Fruit fly (Drosophila melanogaster) whole organism, embryonic: Measurements from ENCODE around the gene CG7231.

ENCODE experiments used
- Asciz ChIP-seq: fragments of 200-800 bp; sonication (Bioruptor generic); optimal IDR thresholded peaks from 2 replicates; lab custom pipeline; 2017; ENCODE audit warnings: missing biosample characterization, mild to moderate bottlenecking, missing genetic modification characterization, missing genetic modification reagents
- BEAF-32 ChIP-seq: fragments of 200-800 bp; sonication (Bioruptor generic); optimal IDR thresholded peaks from 3 replicates; lab custom pipeline; 2017; ENCODE audit warnings: missing biosample characterization, missing genetic modification characterization, mild to moderate bottlenecking, moderate library complexity, missing genetic modification reagents
- Bgb ChIP-seq: fragments of 200-800 bp; sonication (Bioruptor generic); IDR thresholded peaks from 2 replicates; pipeline ENCODE4 v1.3.6; 2022; ENCODE audit warnings: missing biosample characterization, missing genetic modification characterization; ENCODE audit not compliant: partially characterized antibody
- CG10979 ChIP-seq: fragments of 200-800 bp; sonication (Bioruptor generic); optimal IDR thresholded peaks from 2 replicates; lab custom pipeline; 2018; ENCODE audit warnings: missing biosample characterization, mild to moderate bottlenecking, missing genetic modification characterization, moderate library complexity
- CG12659 ChIP-seq: fragments of 200-800 bp; sonication (Bioruptor generic); optimal IDR thresholded peaks from 3 replicates; lab custom pipeline; 2017; ENCODE audit warnings: mild to moderate bottlenecking, missing biosample characterization, missing genetic modification reagents, missing genetic modification characterization
- CG13287 ChIP-seq: fragments of 200-800 bp; sonication (Bioruptor generic); IDR thresholded peaks from 2 replicates; pipeline ENCODE4 v1.3.6; 2022; ENCODE audit warnings: missing biosample characterization, missing genetic modification characterization; ENCODE audit not compliant: partially characterized antibody
- CG16813 ChIP-seq: fragments of 200-800 bp; sonication (Bioruptor generic); IDR thresholded peaks from 3 replicates; pipeline ENCODE4 v1.3.6; 2022; ENCODE audit warnings: missing biosample characterization, missing genetic modification characterization; ENCODE audit not compliant: partially characterized antibody
- CG33213 ChIP-seq: fragments of 200-800 bp; sonication (Bioruptor generic); optimal IDR thresholded peaks from 3 replicates; lab custom pipeline; 2016; ENCODE audit warnings: missing biosample characterization, missing genetic modification characterization
- CG43689 ChIP-seq: fragments of 200-800 bp; sonication (Bioruptor generic); IDR thresholded peaks from 2 replicates; pipeline ENCODE4 v1.3.6; 2022; ENCODE audit warnings: missing biosample characterization, missing genetic modification characterization
- CG6254 ChIP-seq: fragments of 200-800 bp; sonication (Bioruptor generic); optimal IDR thresholded peaks from 3 replicates; lab custom pipeline; 2017; ENCODE audit warnings: mild to moderate bottlenecking, missing biosample characterization, missing genetic modification reagents, missing genetic modification characterization
- CG6791 ChIP-seq: fragments of 200-800 bp; sonication (Bioruptor generic); IDR thresholded peaks from 3 replicates; pipeline ENCODE4 v1.3.6; 2022; ENCODE audit warnings: missing biosample characterization, missing genetic modification characterization; ENCODE audit not compliant: partially characterized antibody
- CG8924 ChIP-seq: fragments of 200-800 bp; optimal IDR thresholded peaks from 3 replicates; lab custom pipeline; 2019; ENCODE audit warnings: missing biosample characterization, mild to moderate bottlenecking, missing genetic modification characterization, moderate library complexity
- Dll ChIP-seq: fragments of 200-800 bp; sonication (Bioruptor generic); IDR thresholded peaks from 4 replicates; pipeline ENCODE4 v1.3.6; 2022; ENCODE audit warnings: missing biosample characterization, missing genetic modification characterization; ENCODE audit not compliant: partially characterized antibody
- Doc3 ChIP-seq: fragments of 200-800 bp; sonication (Bioruptor generic); IDR thresholded peaks from 3 replicates; pipeline ENCODE4 v1.3.6; 2022; ENCODE audit warnings: missing biosample characterization, missing genetic modification characterization; ENCODE audit not compliant: partially characterized antibody
- Dp ChIP-seq: fragments of 200-800 bp; sonication (Bioruptor generic); optimal IDR thresholded peaks from 2 replicates; lab custom pipeline; 2018; ENCODE audit warnings: missing biosample characterization, mild to moderate bottlenecking, missing genetic modification characterization, moderate library complexity
- Dref ChIP-seq: fragments of 200-800 bp; sonication (Bioruptor generic); IDR thresholded peaks from 2 replicates; pipeline ENCODE4 v1.3.6; 2022; ENCODE audit warnings: missing biosample characterization, missing genetic modification characterization
- E2f2 ChIP-seq: fragments of 200-800 bp; sonication (Bioruptor generic); IDR thresholded peaks from 2 replicates; pipeline ENCODE4 v1.3.6; 2022; ENCODE audit warnings: missing biosample characterization, missing genetic modification characterization
- HLH3B ChIP-seq: fragments of 200-800 bp; sonication (Bioruptor generic); IDR thresholded peaks from 2 replicates; pipeline ENCODE4 v1.3.6; 2022; ENCODE audit warnings: missing biosample characterization, missing genetic modification characterization
- HLH4C ChIP-seq: fragments of 200-800 bp; sonication (Bioruptor generic); IDR thresholded peaks from 3 replicates; pipeline ENCODE4 v1.3.6; 2022; ENCODE audit warnings: missing biosample characterization, missing genetic modification characterization; ENCODE audit not compliant: partially characterized antibody
- Hmx ChIP-seq: fragments of 200-800 bp; sonication (Bioruptor generic); optimal IDR thresholded peaks from 2 replicates; lab custom pipeline; 2016; ENCODE audit warnings: missing biosample characterization, missing genetic modification characterization
- Kr ChIP-seq: fragments of 200-800 bp; sonication (Bioruptor generic); optimal IDR thresholded peaks from 2 replicates; lab custom pipeline; 2017; ENCODE audit warnings: missing biosample characterization, mild to moderate bottlenecking, missing genetic modification characterization
- MBD-R2 ChIP-seq: fragments of 200-800 bp; sonication (Bioruptor generic); IDR thresholded peaks from 2 replicates; pipeline ENCODE4 v1.3.6; 2022; ENCODE audit warnings: missing biosample characterization, missing genetic modification characterization
- Opbp ChIP-seq: fragments of 200-800 bp; sonication (Bioruptor generic); IDR thresholded peaks from 3 replicates; pipeline ENCODE4 v1.3.6; 2022; ENCODE audit warnings: missing biosample characterization, missing genetic modification characterization; ENCODE audit not compliant: partially characterized antibody
- Scr ChIP-seq: fragments of 200-800 bp; sonication (Bioruptor generic); IDR thresholded peaks from 2 replicates; pipeline ENCODE4 v1.3.6; 2022; ENCODE audit warnings: missing biosample characterization, missing genetic modification characterization; ENCODE audit not compliant: partially characterized antibody
- Side ChIP-seq: fragments of 200-800 bp; sonication (Bioruptor generic); optimal IDR thresholded peaks from 2 replicates; lab custom pipeline; 2016; ENCODE audit warnings: missing biosample characterization, missing genetic modification characterization
- Taf1 ChIP-seq: fragments of 200-800 bp; sonication (Bioruptor generic); IDR thresholded peaks from 2 replicates; pipeline ENCODE4 v1.3.6; 2022; ENCODE audit warnings: missing biosample characterization, missing genetic modification characterization
- al ChIP-seq: fragments of 200-800 bp; sonication (Bioruptor generic); IDR thresholded peaks from 2 replicates; pipeline ENCODE4 v1.3.6; 2022; ENCODE audit warnings: missing biosample characterization, missing genetic modification characterization
- amos ChIP-seq: fragments of 200-800 bp; sonication (Bioruptor generic); IDR thresholded peaks from 2 replicates; pipeline ENCODE4 v1.3.6; 2022; ENCODE audit warnings: missing biosample characterization, missing genetic modification characterization; ENCODE audit not compliant: partially characterized antibody
- bbx ChIP-seq: fragments of 200-800 bp; sonication (Bioruptor generic); IDR thresholded peaks from 2 replicates; pipeline ENCODE4 v1.3.6; 2022; ENCODE audit warnings: missing biosample characterization, missing genetic modification characterization; ENCODE audit not compliant: partially characterized antibody
- chinmo ChIP-seq: fragments of 200-800 bp; sonication (Bioruptor generic); IDR thresholded peaks from 4 replicates; pipeline ENCODE4 v1.3.6; 2022; ENCODE audit warnings: missing biosample characterization, missing genetic modification characterization; ENCODE audit not compliant: partially characterized antibody
- corto ChIP-seq: fragments of 200-800 bp; sonication (Bioruptor generic); optimal IDR thresholded peaks from 2 replicates; lab custom pipeline; 2016; ENCODE audit warnings: missing biosample characterization, mild to moderate bottlenecking, missing genetic modification characterization, moderate library complexity
- crp ChIP-seq, 2 experiments: fragments of 200-800 bp; sonication (Bioruptor generic); optimal IDR thresholded peaks; 2 replicates in 1 of 2; 3 replicates in 1 of 2; lab custom pipeline; 2017; ENCODE audit warnings: missing biosample characterization in 2 of 2, missing genetic modification characterization in 2 of 2, mild to moderate bottlenecking in 1 of 2, moderate library complexity in 1 of 2
- danr ChIP-seq: fragments of 200-800 bp; sonication (Bioruptor generic); IDR thresholded peaks from 2 replicates; pipeline ENCODE4 v1.3.6; 2022; ENCODE audit warnings: missing biosample characterization, missing genetic modification characterization
- emc ChIP-seq: fragments of 200-800 bp; sonication (Bioruptor generic); optimal IDR thresholded peaks from 2 replicates; lab custom pipeline; 2016; ENCODE audit warnings: missing biosample characterization, missing genetic modification characterization
- fd96Cb ChIP-seq: fragments of 200-800 bp; sonication (Bioruptor generic); optimal IDR thresholded peaks from 2 replicates; lab custom pipeline; 2018; ENCODE audit warnings: missing biosample characterization, mild to moderate bottlenecking, missing genetic modification characterization, moderate library complexity
- hbn ChIP-seq: fragments of 200-800 bp; sonication (Bioruptor generic); IDR thresholded peaks from 2 replicates; pipeline ENCODE4 v1.3.6; 2022; ENCODE audit warnings: missing biosample characterization, missing genetic modification characterization; ENCODE audit not compliant: partially characterized antibody
- lbe ChIP-seq: fragments of 200-800 bp; sonication (Bioruptor generic); optimal IDR thresholded peaks from 2 replicates; lab custom pipeline; 2016; ENCODE audit warnings: missing biosample characterization, mild to moderate bottlenecking, missing genetic modification characterization
- pzg ChIP-seq: fragments of 200-800 bp; sonication (Bioruptor generic); optimal IDR thresholded peaks from 3 replicates; lab custom pipeline; 2018; ENCODE audit warnings: missing biosample characterization, mild to moderate bottlenecking, missing genetic modification characterization, moderate library complexity
- sna ChIP-seq: fragments of 200-800 bp; sonication (Bioruptor generic); IDR thresholded peaks from 2 replicates; pipeline ENCODE4 v1.3.6; 2022; ENCODE audit warnings: missing biosample characterization, missing genetic modification characterization; ENCODE audit not compliant: partially characterized antibody
- ssp ChIP-seq: fragments of 200-800 bp; sonication (Bioruptor generic); IDR thresholded peaks from 2 replicates; pipeline ENCODE4 v1.3.6; 2022; ENCODE audit warnings: missing biosample characterization, missing genetic modification characterization
- stwl ChIP-seq: fragments of 200-800 bp; sonication (Bioruptor generic); optimal IDR thresholded peaks from 3 replicates; lab custom pipeline; 2018; ENCODE audit warnings: missing biosample characterization, mild to moderate bottlenecking, missing genetic modification characterization, moderate library complexity
- tx ChIP-seq: fragments of 200-800 bp; sonication (Bioruptor generic); optimal IDR thresholded peaks from 2 replicates; lab custom pipeline; 2016; ENCODE audit warnings: missing biosample characterization, missing genetic modification characterization
- vnd ChIP-seq: fragments of 200-800 bp; sonication (Bioruptor generic); IDR thresholded peaks from 3 replicates; pipeline ENCODE4 v1.3.6; 2022; ENCODE audit warnings: missing biosample characterization, missing genetic modification characterization; ENCODE audit not compliant: partially characterized antibody
- vvl ChIP-seq: fragments of 200-800 bp; sonication (Bioruptor generic); IDR thresholded peaks from 2 replicates; pipeline ENCODE4 v1.3.6; 2022; ENCODE audit warnings: missing biosample characterization, missing genetic modification characterization

Gene CG7231

dm6 chr2L:8001694-8002627 is 18.2 kb downstream of the CG7231 start (continued):
- TF ChIP-seq fd96Cb (peak; percentile 84), Asciz (GFP tag; lab: Kevin White, UChicago) (peak; percentile 87), ssp (peak; percentile 73), CG6254 (GFP tag; lab: Kevin White, UChicago) (peak; percentile 74), CG43689 (no peak), corto (GFP tag; lab: Kevin White, UChicago) (peak; percentile 40)

dm6 chr2L:8004072-8004471 is 20.3 kb downstream of the CG7231 start, which contains the start of gene Wwox:
Gene Wwox, minus strand, starts transcription at chr2L:8004286.
- peak; percentile 54; the same call in 1 of the 2 replicates for TF ChIP-seq Bgb (GFP tag; lab: Robert Waterston, UW)
- no peak for TF ChIP-seq Taf1 (GFP tag; lab: Robert Waterston, UW)
- no peak for TF ChIP-seq Hmx
- TF ChIP-seq vvl (GFP tag; lab: Robert Waterston, UW): no peak
- TF ChIP-seq CG6791 (GFP tag; lab: Robert Waterston, UW): peak; percentile 39; the same call in 2 of the 3 replicates
- TF ChIP-seq CG13287: peak; percentile 83
- TF ChIP-seq sna: peak; percentile 68
- TF ChIP-seq HLH3B (GFP tag; lab: Robert Waterston, UW): no peak
- peak; percentile 77 for TF ChIP-seq Dp (GFP tag; lab: Kevin White, UChicago)
- TF ChIP-seq BEAF-32 (GFP tag; lab: Kevin White, UChicago): peak; percentile 53
- peak; percentile 63; the same call in 1 of the 2 replicates for TF ChIP-seq bbx (GFP tag; lab: Robert Waterston, UW)
- TF ChIP-seq crp (GFP tag; optimal IDR thresholded peaks at IDR 0.05; lab: Kevin White, UChicago): peak in 1 of 2 experiments; percentile 81
- TF ChIP-seq Asciz (GFP tag; lab: Kevin White, UChicago): no peak
- no peak for TF ChIP-seq Kr (GFP tag; lab: Kevin White, UChicago)
- peak; percentile 87 for TF ChIP-seq chinmo (GFP tag; lab: Robert Waterston, UW)
- TF ChIP-seq Dll (GFP tag; lab: Robert Waterston, UW): peak; percentile 78
- no peak for TF ChIP-seq Side
- peak; percentile 63 for TF ChIP-seq Scr (GFP tag; lab: Robert Waterston, UW)
- TF ChIP-seq Opbp (GFP tag; lab: Robert Waterston, UW): peak; percentile 35; the same call in 2 of the 3 replicates
- no peak for TF ChIP-seq tx (GFP tag; lab: Kevin White, UChicago)
- no peak for TF ChIP-seq CG10979 (tag; lab: Kevin White, UChicago)
- TF ChIP-seq HLH4C: peak; percentile 69
- no peak for TF ChIP-seq emc (GFP tag; lab: Kevin White, UChicago)
- TF ChIP-seq CG33213: no peak
- TF ChIP-seq stwl (tag; lab: Kevin White, UChicago): peak; percentile 22
- TF ChIP-seq E2f2 (GFP tag; lab: Robert Waterston, UW): peak; percentile 82
- no peak for TF ChIP-seq CG8924
- no peak for TF ChIP-seq CG12659 (GFP tag; lab: Kevin White, UChicago)
- TF ChIP-seq MBD-R2: peak; percentile 20; the same call in 1 of the 2 replicates
- TF ChIP-seq vnd: peak; percentile 28; the same call in 1 of the 3 replicates
- peak; percentile 54 for TF ChIP-seq Dref (GFP tag; lab: Robert Waterston, UW)
- peak; percentile 50; the same call in 1 of the 2 replicates for TF ChIP-seq amos (GFP tag; lab: Robert Waterston, UW)
- peak; percentile 30 for TF ChIP-seq pzg
- TF ChIP-seq al (GFP tag; lab: Robert Waterston, UW): no peak
- TF ChIP-seq Doc3: peak; percentile 56; the same call in 2 of the 3 replicates
- peak; percentile 62 for TF ChIP-seq hbn (GFP tag; lab: Robert Waterston, UW)
- peak; percentile 25; the same call in 1 of the 3 replicates for TF ChIP-seq CG16813 (GFP tag; lab: Robert Waterston, UW)
- TF ChIP-seq lbe: peak; percentile 41
- no peak for TF ChIP-seq danr
